Fruit fly (Drosophila melanogaster) whole organism, prepupa: Measurements from ENCODE around the gene CCKLR-17D3.

Experiments used
- CG10669 ChIP-seq: fragments of 200-800 bp; sonication (Bioruptor generic); optimal IDR thresholded peaks from 3 replicates; lab custom pipeline; 2018; ENCODE audit warnings: missing biosample characterization, mild to moderate bottlenecking, missing genetic modification characterization, moderate library complexity
- CG11762 ChIP-seq: fragments of 200-800 bp; sonication (Bioruptor generic); optimal IDR thresholded peaks from 3 replicates; lab custom pipeline; 2016; ENCODE audit warnings: missing biosample characterization, missing genetic modification characterization; ENCODE audit not compliant: insufficient read depth
- CG15336 ChIP-seq: fragments of 200-800 bp; sonication (Bioruptor generic); IDR thresholded peaks from 2 replicates; pipeline ENCODE4 v1.3.6; 2022; ENCODE audit warnings: missing biosample characterization, missing genetic modification characterization
- CG1621 ChIP-seq: fragments of 200-800 bp; sonication (Bioruptor generic); optimal IDR thresholded peaks from 3 replicates; lab custom pipeline; 2018; ENCODE audit warnings: missing biosample characterization, mild to moderate bottlenecking, missing genetic modification characterization
- CG3032 ChIP-seq: fragments of 200-800 bp; optimal IDR thresholded peaks from 2 replicates; lab custom pipeline; 2019; ENCODE audit warnings: missing biosample characterization, mild to moderate bottlenecking, missing genetic modification characterization, moderate library complexity
- CG31627 ChIP-seq: fragments of 200-800 bp; sonication (Bioruptor generic); optimal IDR thresholded peaks from 3 replicates; lab custom pipeline; 2016; ENCODE audit warnings: missing biosample characterization, missing genetic modification characterization
- CG32006 ChIP-seq: fragments of 200-800 bp; sonication (Bioruptor generic); optimal IDR thresholded peaks from 3 replicates; lab custom pipeline; 2017; ENCODE audit warnings: missing biosample characterization, mild to moderate bottlenecking, missing genetic modification characterization
- CG34406 ChIP-seq: fragments of 200-800 bp; sonication (Bioruptor generic); optimal IDR thresholded peaks from 3 replicates; lab custom pipeline; 2016; ENCODE audit warnings: missing biosample characterization, missing genetic modification characterization
- CG4318 ChIP-seq: fragments of 200-800 bp; sonication (Bioruptor generic); optimal IDR thresholded peaks from 3 replicates; lab custom pipeline; 2017; ENCODE audit warnings: missing biosample characterization, mild to moderate bottlenecking, missing genetic modification characterization
- CG6163 ChIP-seq: fragments of 200-800 bp; sonication (Bioruptor generic); IDR thresholded peaks from 3 replicates; pipeline ENCODE4 v1.3.6; 2022; ENCODE audit warnings: missing biosample characterization, missing genetic modification characterization
- CG6276 ChIP-seq: fragments of 200-800 bp; sonication (Bioruptor generic); optimal IDR thresholded peaks from 2 replicates; lab custom pipeline; 2017; ENCODE audit warnings: missing biosample characterization, mild to moderate bottlenecking, missing genetic modification characterization
- CG6792 ChIP-seq: fragments of 200-800 bp; sonication (Bioruptor generic); optimal IDR thresholded peaks from 3 replicates; lab custom pipeline; 2016; ENCODE audit warnings: missing biosample characterization, missing genetic modification characterization
- CG6808 ChIP-seq: fragments of 200-800 bp; sonication (Bioruptor generic); optimal IDR thresholded peaks from 3 replicates; lab custom pipeline; 2017; ENCODE audit warnings: missing biosample characterization, missing genetic modification characterization, mild to moderate bottlenecking, moderate library complexity, missing genetic modification reagents
- CG8119 ChIP-seq: fragments of 200-800 bp; sonication (Bioruptor generic); IDR thresholded peaks from 3 replicates; pipeline ENCODE4 v1.3.6; 2022; ENCODE audit warnings: missing biosample characterization, missing genetic modification characterization
- CG9139 ChIP-seq: fragments of 200-800 bp; sonication (Bioruptor generic); optimal IDR thresholded peaks from 3 replicates; lab custom pipeline; 2017; ENCODE audit warnings: missing biosample characterization, mild to moderate bottlenecking, missing genetic modification characterization
- Eip78C ChIP-seq: fragments of 200-800 bp; sonication (Bioruptor generic); peaks from one replicate; lab custom pipeline; 2016; ENCODE audit warnings: missing biosample characterization, missing genetic modification characterization
- Eip93F ChIP-seq: fragments of 200-800 bp; sonication (Bioruptor generic); optimal IDR thresholded peaks from 2 replicates; lab custom pipeline; 2016; ENCODE audit warnings: missing biosample characterization, mild to moderate bottlenecking, missing genetic modification characterization
- Gug ChIP-seq: fragments of 200-800 bp; sonication (Bioruptor generic); IDR thresholded peaks from 2 replicates; pipeline ENCODE4 v1.3.6; 2022; ENCODE audit warnings: missing biosample characterization, missing genetic modification characterization
- Hr4 ChIP-seq: fragments of 200-800 bp; sonication (Bioruptor generic); optimal IDR thresholded peaks from 3 replicates; lab custom pipeline; 2016; ENCODE audit warnings: missing biosample characterization, missing genetic modification characterization
- Lpt ChIP-seq: fragments of 200-800 bp; sonication (Bioruptor generic); optimal IDR thresholded peaks from 3 replicates; lab custom pipeline; 2016; ENCODE audit warnings: missing biosample characterization, missing genetic modification characterization
- OdsH ChIP-seq: fragments of 200-800 bp; sonication (Bioruptor generic); optimal IDR thresholded peaks from 3 replicates; lab custom pipeline; 2016; ENCODE audit warnings: missing biosample characterization, missing genetic modification characterization
- Smox ChIP-seq: fragments of 200-800 bp; sonication (Bioruptor generic); optimal IDR thresholded peaks from 3 replicates; lab custom pipeline; 2016; ENCODE audit warnings: missing biosample characterization, missing genetic modification characterization
- Sox102F ChIP-seq: fragments of 200-800 bp; sonication (Bioruptor generic); optimal IDR thresholded peaks from 2 replicates; lab custom pipeline; 2016; ENCODE audit warnings: missing biosample characterization, mild to moderate bottlenecking, missing genetic modification characterization
- Sox15 ChIP-seq: fragments of 200-800 bp; sonication (Bioruptor generic); optimal IDR thresholded peaks from 3 replicates; lab custom pipeline; 2016; ENCODE audit warnings: missing biosample characterization, missing genetic modification characterization
- achi ChIP-seq: fragments of 200-800 bp; sonication (Bioruptor generic); optimal IDR thresholded peaks from 3 replicates; lab custom pipeline; 2016; ENCODE audit warnings: missing biosample characterization, missing genetic modification characterization
- dac ChIP-seq: fragments of 200-800 bp; sonication (Bioruptor generic); optimal IDR thresholded peaks from 2 replicates; lab custom pipeline; 2017; ENCODE audit warnings: missing biosample characterization, mild to moderate bottlenecking, missing genetic modification characterization
- dsx ChIP-seq: fragments of 200-800 bp; optimal IDR thresholded peaks from 3 replicates; lab custom pipeline; 2019; ENCODE audit warnings: missing biosample characterization, mild to moderate bottlenecking, missing genetic modification characterization, moderate library complexity; ENCODE audit not compliant: poor library complexity, severe bottlenecking
- eg ChIP-seq: fragments of 200-800 bp; sonication (Bioruptor generic); IDR thresholded peaks from 3 replicates; pipeline ENCODE4 v1.3.6; 2022; ENCODE audit warnings: missing biosample characterization, missing genetic modification characterization
- fd59A ChIP-seq: fragments of 200-800 bp; sonication (Bioruptor generic); optimal IDR thresholded peaks from 2 replicates; lab custom pipeline; 2017; ENCODE audit warnings: missing biosample characterization, mild to moderate bottlenecking, missing genetic modification characterization, missing genetic modification reagents
- fkh ChIP-seq: fragments of 200-800 bp; sonication (Bioruptor generic); optimal IDR thresholded peaks from 3 replicates; lab custom pipeline; 2017; ENCODE audit warnings: missing biosample characterization, mild to moderate bottlenecking, missing genetic modification characterization, moderate library complexity
- net ChIP-seq: fragments of 200-800 bp; sonication (Bioruptor generic); optimal IDR thresholded peaks from 3 replicates; lab custom pipeline; 2016; ENCODE audit warnings: missing biosample characterization, missing genetic modification characterization
- pdm3 ChIP-seq: fragments of 200-800 bp; sonication (Bioruptor generic); optimal IDR thresholded peaks from 3 replicates; lab custom pipeline; 2016; ENCODE audit warnings: missing biosample characterization, missing genetic modification characterization
- salr ChIP-seq, 2 experiments: fragments of 200-800 bp; sonication (Bioruptor generic); optimal IDR thresholded peaks; 3 replicates each; lab custom pipeline; 2016 to 2018; ENCODE audit warnings: missing biosample characterization in 2 of 2, missing genetic modification characterization in 2 of 2, mild to moderate bottlenecking in 1 of 2
- spab ChIP-seq: fragments of 200-800 bp; sonication (Bioruptor generic); optimal IDR thresholded peaks from 2 replicates; lab custom pipeline; 2017; ENCODE audit warnings: missing biosample characterization, mild to moderate bottlenecking, missing genetic modification characterization, missing genetic modification reagents
- svp ChIP-seq: fragments of 200-800 bp; sonication (Bioruptor generic); peaks from one replicate; lab custom pipeline; 2016; ENCODE audit warnings: missing biosample characterization, missing genetic modification characterization
- topi ChIP-seq: fragments of 200-800 bp; sonication (Bioruptor generic); optimal IDR thresholded peaks from 3 replicates; lab custom pipeline; 2016; ENCODE audit warnings: missing biosample characterization, missing genetic modification characterization
- vri ChIP-seq: fragments of 200-800 bp; sonication (Bioruptor generic); optimal IDR thresholded peaks from 3 replicates; lab custom pipeline; 2016; ENCODE audit warnings: missing biosample characterization, mild to moderate bottlenecking, missing genetic modification characterization

CCKLR-17D3 gene

DNA sequence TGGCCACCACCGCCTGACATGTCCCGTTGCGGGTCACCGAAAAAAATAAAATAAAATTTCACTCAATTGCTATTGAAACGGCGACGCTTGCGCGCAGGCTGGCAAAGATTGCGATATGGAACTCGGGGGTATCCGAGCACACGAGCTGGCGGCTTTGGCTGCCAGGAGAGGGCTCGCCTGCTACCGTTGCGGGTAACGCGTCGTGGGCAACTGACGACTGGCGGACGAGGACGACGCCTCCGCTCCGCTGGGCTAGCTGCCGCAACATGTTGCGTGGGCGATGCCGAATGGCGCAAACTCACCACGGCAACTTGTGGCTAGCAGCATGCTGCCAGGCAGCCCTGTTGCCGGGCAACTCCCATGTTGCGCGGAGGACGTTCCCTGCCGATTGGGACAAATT lies at the start of gene CCKLR-17D3:
CCKLR-17D3 (minus strand) TSS at position 211 of the 400 bp plus-strand sequence.
- TF ChIP-seq CG10669 (GFP tag; lab: Kevin White, UChicago) (no peak), eg (0 out of 3 replicates have a peak, but pooled peaks have one; percentile 21)

DNA sequence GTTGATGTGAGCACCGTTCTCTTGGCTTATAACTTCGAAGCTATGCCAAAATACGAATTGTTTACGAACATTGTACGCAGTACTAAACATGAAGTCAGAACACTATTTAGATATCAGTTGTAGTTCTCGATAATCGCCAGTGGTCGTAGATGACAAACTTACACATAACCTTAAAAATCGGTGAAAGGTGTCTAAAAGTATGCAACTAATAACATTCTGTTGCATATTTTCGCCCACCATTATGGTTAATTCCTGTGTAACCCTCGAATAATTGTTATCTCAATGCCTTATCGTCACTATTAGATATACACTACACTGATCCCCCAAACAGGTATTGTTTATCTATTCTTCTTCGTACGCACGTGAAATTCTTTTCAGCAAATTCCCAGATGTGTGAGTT lies 41.1 kb upstream of the CCKLR-17D3 start:
- TF ChIP-seq dac (GFP tag; lab: Kevin White, UChicago) (no peak), pdm3 (GFP tag; lab: Kevin White, UChicago) (no peak)

DNA sequence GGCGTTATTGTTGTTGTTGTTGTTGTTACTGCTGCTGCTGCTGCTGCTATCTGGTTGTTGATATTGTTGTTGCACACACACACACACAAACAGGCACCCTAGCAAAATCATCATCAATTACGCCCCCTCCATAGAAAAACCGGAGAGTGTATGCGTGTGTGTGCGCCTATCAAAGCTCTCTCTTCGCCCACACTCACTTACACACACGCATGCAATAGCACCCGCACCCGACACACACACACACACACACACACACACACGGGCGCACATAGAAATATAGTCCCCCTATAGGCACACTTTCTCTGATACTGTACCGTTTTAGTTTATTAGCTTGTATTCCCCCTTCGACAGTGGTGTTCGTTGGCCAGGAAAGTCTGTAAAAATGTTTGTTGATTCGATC lies 40.5 kb upstream of the CCKLR-17D3 start:
- TF ChIP-seq fkh (GFP tag; lab: Kevin White, UChicago) (no peak), CG6163 (GFP tag; lab: Robert Waterston, UW) (no peak), CG31627 (GFP tag; lab: Kevin White, UChicago) (no peak), Eip93F (GFP tag; lab: Kevin White, UChicago) (no peak), CG6808 (no peak), CG34406 (GFP tag; lab: Kevin White, UChicago) (no peak), Gug (GFP tag; lab: Robert Waterston, UW) (no peak), CG4318 (GFP tag; lab: Kevin White, UChicago) (no peak), CG11762 (GFP tag; lab: Kevin White, UChicago) (no peak), dac (GFP tag; lab: Kevin White, UChicago) (no peak), CG32006 (no peak), CG6792 (no peak), spab (GFP tag; lab: Kevin White, UChicago) (no peak), vri (GFP tag; lab: Kevin White, UChicago) (no peak), Smox (GFP tag; lab: Kevin White, UChicago) (no peak), Sox102F (GFP tag; lab: Kevin White, UChicago) (no peak), Lpt (GFP tag; lab: Kevin White, UChicago) (no peak)

DNA sequence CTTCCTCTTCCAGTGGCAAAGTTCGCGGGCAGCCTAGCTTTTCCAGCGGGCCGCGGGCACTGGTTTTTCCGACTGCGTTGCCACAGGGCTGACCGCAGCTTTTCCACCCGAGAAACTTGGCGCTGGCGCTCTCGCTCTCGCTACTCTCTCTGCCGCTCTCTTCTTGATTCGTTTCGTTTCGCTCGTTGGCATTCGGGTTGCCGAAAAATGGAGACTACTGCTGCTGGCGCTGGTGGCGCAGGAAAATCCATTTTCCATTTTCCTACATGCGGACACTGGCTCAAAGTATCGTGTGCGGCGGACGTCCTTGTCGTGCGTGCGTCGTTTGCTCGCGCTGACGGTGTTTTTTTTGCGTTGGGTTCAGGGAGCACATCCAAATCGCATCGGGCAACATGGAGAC lies 39.2 kb upstream of the CCKLR-17D3 start, which contains the start of gene CG42450:
CG42450 (plus strand) TSS at position 249 of the 400 bp plus-strand sequence.
- TF ChIP-seq OdsH: no peak
- TF ChIP-seq vri (GFP tag; lab: Kevin White, UChicago): no peak
- TF ChIP-seq Sox15 (GFP tag; lab: Kevin White, UChicago): no peak
- TF ChIP-seq CG9139 (GFP tag; lab: Kevin White, UChicago): no peak
- TF ChIP-seq dsx (GFP tag; lab: Kevin White, UChicago): no peak
- TF ChIP-seq CG6808: no peak
- TF ChIP-seq spab (GFP tag; lab: Kevin White, UChicago): no peak
- no peak for TF ChIP-seq CG11762 (GFP tag; lab: Kevin White, UChicago)
- TF ChIP-seq Eip78C (GFP tag; lab: Kevin White, UChicago): no peak
- no peak for TF ChIP-seq achi (GFP tag; lab: Kevin White, UChicago)
- TF ChIP-seq Hr4 (GFP tag; lab: Kevin White, UChicago): no peak

DNA sequence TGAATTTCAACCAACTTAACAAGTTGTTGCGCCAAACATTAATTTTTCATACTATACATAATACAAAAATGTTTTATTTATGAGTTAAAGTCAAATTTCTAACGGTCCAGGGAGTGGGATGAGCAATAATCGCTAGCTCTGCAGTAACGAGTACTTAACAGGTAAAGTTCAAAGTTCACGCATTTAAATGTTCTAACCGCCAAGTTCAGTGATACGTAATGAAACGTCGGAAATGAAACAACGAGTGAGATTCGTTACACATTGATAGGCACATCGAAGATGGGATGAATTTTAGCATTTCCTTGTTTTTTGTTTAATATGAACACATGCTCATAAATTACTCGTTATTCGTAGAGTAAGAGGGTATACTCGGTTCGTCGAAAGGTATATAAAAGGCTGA lies 38.3 kb upstream of the CCKLR-17D3 start:
- TF ChIP-seq CG6276 (GFP tag; lab: Kevin White, UChicago) (no peak), CG34406 (GFP tag; lab: Kevin White, UChicago) (no peak), svp (no peak), CG11762 (GFP tag; lab: Kevin White, UChicago) (no peak), dsx (GFP tag; lab: Kevin White, UChicago) (no peak), net (GFP tag; lab: Kevin White, UChicago) (no peak), salr (GFP tag; optimal IDR thresholded peaks at IDR 0.05; lab: Kevin White, UChicago) (no peak), CG15336 (GFP tag; lab: Robert Waterston, UW) (no peak), Hr4 (GFP tag; lab: Kevin White, UChicago) (no peak), topi (GFP tag; lab: Kevin White, UChicago) (no peak), fd59A (no peak), OdsH (no peak), vri (GFP tag; lab: Kevin White, UChicago) (no peak), CG6163 (GFP tag; lab: Robert Waterston, UW) (no peak), CG3032 (tag; lab: Kevin White, UChicago) (no peak), Lpt (GFP tag; lab: Kevin White, UChicago) (no peak), CG1621 (tag; lab: Kevin White, UChicago) (no peak), CG8119 (GFP tag; lab: Robert Waterston, UW) (no peak), CG6792 (no peak), CG4318 (GFP tag; lab: Kevin White, UChicago) (no peak)
